Worm (Caenorhabditis elegans): Measurements from ENCODE around the gene bbs-5.

The bbs-5 gene

DNA sequence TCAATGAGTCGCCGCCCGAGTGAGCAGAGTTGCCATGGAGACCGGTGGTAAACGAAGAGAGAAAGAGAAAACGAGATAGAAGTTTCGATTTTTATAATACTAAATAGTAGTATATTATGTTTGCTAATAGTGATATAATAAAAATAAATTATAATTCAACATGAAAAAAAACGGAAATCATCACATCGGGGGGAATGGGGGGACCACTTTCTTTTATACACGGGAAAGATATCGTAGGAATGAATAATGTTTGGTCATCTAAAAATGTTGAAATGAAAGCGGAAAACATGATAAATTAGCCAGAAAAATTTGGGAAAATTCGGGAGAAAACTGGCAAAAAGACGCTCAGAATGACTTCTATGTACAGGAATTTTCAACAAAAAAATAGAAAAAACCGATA, at the start of gene bbs-5:
Gene bbs-5 (minus strand): TSS at position 101 of the 400 bp plus-strand sequence.
- TF ChIP-seq Y55F3AM.14 (GFP tag; optimal IDR thresholded peaks at IDR 0.05) (no peak), nhr-12 (tag; optimal IDR thresholded peaks at IDR 0.05) (no peak)

DNA sequence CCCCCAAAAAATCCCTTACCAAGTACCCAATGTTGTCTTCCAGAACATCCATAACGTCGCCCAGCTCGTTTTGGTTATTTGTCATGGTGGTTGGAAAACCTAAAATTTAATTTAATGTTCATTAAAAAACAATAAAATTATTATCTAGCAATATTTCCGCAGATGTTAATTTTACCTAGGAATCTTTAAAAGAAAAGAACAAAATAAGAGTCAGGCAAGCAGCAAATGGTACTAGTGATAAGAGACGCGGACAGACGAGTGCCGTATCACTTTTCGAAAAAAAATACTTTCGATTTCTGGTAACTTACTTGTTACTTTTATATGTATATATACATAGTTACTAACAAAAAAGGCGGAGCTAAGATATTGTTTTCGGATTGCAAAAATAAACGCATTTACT, 49.4 kb upstream of the bbs-5 start, which contains the start of gene T07A5.7:
Gene T07A5.7 (minus strand): TSS at position 101 of the 400 bp plus-strand sequence.
- TF ChIP-seq ztf-1 (GFP tag; conservative IDR thresholded peaks at IDR 0.05): no peak
- TF ChIP-seq gmeb-1 (tag; optimal IDR thresholded peaks at IDR 0.05): no peak
- no peak for TF ChIP-seq unc-55 (GFP tag; optimal IDR thresholded peaks at IDR 0.05)
- TF ChIP-seq fos-1 (tag; optimal IDR thresholded peaks at IDR 0.05): no peak
- TF ChIP-seq C34F6.9 (tag; optimal IDR thresholded peaks at IDR 0.05): no peak
- no peak for TF ChIP-seq skn-1 (tag; optimal IDR thresholded peaks at IDR 0.05)
- no peak for TF ChIP-seq mbf-1 (tag; optimal IDR thresholded peaks at IDR 0.05)
- no peak for TF ChIP-seq lin-11 (tag; optimal IDR thresholded peaks at IDR 0.05)
- no peak for TF ChIP-seq sem-4 (tag; optimal IDR thresholded peaks at IDR 0.05)
- no peak for TF ChIP-seq ztf-4 (tag; optimal IDR thresholded peaks at IDR 0.05)
- TF ChIP-seq lin-13 (GFP tag; optimal IDR thresholded peaks at IDR 0.05): no peak
- no peak for TF ChIP-seq egl-27 (tag; optimal IDR thresholded peaks at IDR 0.05)
- TF ChIP-seq nhr-6 (tag; optimal IDR thresholded peaks at IDR 0.05): no peak

DNA sequence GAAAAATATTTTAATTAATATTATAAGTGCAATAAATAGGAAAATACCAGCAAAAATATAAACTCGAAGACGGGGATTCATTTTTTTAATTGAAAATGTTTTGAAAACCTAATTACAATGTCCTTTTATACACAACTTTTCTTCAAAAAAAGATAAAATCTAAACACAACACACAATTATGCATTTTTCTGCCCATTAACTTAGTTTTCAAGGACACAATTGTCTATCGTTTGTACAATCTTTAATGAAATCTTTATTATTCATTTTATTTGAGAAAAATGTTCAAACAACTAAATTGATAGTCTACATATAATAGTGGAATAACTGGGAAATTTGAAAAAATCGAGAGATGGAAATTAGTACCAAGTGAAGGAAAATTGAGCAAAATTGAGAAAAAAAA, 44.5 kb upstream of the bbs-5 start, which contains the start of gene T07A5.1:
Gene T07A5.1 (minus strand): TSS at position 149 of the 400 bp plus-strand sequence.
- peak; percentile 90 for TF ChIP-seq ceh-16 (tag; optimal IDR thresholded peaks at IDR 0.05)
- no peak for TF ChIP-seq ceh-82 (tag; optimal IDR thresholded peaks at IDR 0.05)

DNA sequence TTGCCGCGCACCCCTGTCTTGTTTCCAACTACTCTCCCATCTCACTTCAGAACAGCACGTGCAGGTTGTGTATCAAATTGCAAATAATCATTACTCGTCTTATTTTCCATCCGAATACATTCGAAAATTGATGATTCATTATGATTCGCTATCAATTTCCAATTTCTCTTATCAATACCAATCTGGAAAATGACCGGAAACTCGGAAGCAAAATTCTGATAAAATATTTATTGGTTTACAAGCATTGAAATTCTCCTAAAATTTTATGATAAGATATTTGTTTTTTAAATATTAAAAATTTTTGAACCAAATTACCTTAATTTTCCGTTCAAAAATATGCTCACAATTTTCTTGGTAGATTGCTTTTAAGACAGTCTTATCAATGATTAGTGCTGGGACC, 43.7 kb upstream of the bbs-5 start:
- TF ChIP-seq nhr-11 (tag; optimal IDR thresholded peaks at IDR 0.05) (no peak), nhr-21 (tag; optimal IDR thresholded peaks at IDR 0.05) (no peak), egl-27 (tag; optimal IDR thresholded peaks at IDR 0.05) (no peak), unc-62 (GFP tag; optimal IDR thresholded peaks at IDR 0.05) (no peak), fos-1 (tag; optimal IDR thresholded peaks at IDR 0.05) (peak; percentile 94)

DNA sequence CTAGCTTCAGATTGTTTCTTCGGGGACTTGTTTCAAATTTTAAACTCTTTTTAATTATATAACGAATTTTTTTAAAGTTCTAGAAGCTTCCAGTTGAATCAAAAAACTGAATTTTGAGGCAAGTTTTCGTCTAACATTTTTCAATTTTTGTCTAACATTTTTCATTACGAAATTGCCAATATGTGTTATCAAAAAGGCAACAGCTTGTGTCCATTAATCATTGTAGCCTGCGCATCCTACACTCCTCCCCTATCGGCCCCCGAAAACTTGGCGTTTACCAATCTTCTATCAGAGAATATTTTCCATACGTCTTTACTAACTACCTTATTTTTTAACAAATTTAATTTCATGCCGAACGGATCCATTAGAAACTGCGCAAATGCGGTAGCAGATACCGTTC, 38.5 kb upstream of the bbs-5 start, which contains the start of gene vglu-3:
Gene vglu-3 (plus strand): TSS at position 301 of the 400 bp plus-strand sequence.
- TF ChIP-seq dmd-4 (tag; optimal IDR thresholded peaks at IDR 0.05) (no peak), elt-1 (tag; optimal IDR thresholded peaks at IDR 0.05) (no peak), nhr-21 (tag; optimal IDR thresholded peaks at IDR 0.05) (no peak), crh-2 (tag; optimal IDR thresholded peaks at IDR 0.05) (no peak), nhr-237 (tag; optimal IDR thresholded peaks at IDR 0.05) (no peak), nhr-11 (tag; optimal IDR thresholded peaks at IDR 0.05) (no peak), peb-1 (tag; optimal IDR thresholded peaks at IDR 0.05) (no peak), nhr-10 (tag; optimal IDR thresholded peaks at IDR 0.05) (no peak)

DNA sequence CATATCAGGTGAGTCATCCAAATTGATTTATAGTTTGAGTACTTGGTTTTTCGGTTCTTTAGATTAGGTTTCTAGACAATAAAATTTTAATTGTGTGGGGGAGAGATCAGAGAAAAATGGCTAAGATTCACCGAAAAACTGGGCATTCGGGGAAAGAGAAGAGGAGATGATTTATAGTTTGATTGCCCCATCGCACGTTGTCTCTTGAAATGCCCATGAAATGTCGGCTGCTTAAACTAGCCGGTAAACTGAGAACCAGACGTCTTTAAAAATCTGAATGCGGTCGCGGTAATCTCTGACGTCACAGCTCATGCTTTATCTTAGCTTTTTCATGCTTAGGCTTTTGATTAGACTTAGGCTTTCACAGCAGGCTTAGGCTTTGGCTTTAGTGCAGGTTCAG, 35.3 kb upstream of the bbs-5 start:
- peak; percentile 80 for TF ChIP-seq snpc-4 (tag; optimal IDR thresholded peaks at IDR 0.05)
- TF ChIP-seq ama-1 (optimal IDR thresholded peaks at IDR 0.05): no peak
- TF ChIP-seq nhr-11 (tag; optimal IDR thresholded peaks at IDR 0.05): no peak
- no peak for TF ChIP-seq lsy-2 (tag; optimal IDR thresholded peaks at IDR 0.05)
- TF ChIP-seq ztf-4 (tag; optimal IDR thresholded peaks at IDR 0.05): no peak

DNA sequence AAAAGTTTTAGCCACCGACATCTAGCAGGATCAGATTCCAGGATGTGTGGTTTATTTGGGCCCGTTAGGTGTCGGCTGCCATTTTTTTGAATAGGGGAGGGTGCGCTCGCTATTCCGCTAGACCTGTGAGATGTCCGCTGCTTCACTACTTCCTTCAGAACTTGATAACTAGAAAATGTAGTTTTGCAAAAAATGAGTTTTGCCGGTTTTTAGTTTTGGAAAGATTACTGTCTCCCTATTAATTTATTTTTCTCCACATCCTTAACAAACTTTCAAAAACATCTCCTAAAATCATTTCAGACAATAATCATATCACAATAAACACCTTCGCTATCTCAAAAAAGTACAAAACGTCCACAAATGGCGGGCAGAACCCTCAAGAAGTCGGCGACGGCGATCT, 33.3 kb upstream of the bbs-5 start, which contains the start of gene vglu-2:
Gene vglu-2 (plus strand): TSS at position 301 of the 400 bp plus-strand sequence.
- TF ChIP-seq aly-2 (tag; optimal IDR thresholded peaks at IDR 0.05) (no peak), peb-1 (tag; optimal IDR thresholded peaks at IDR 0.05) (no peak)

DNA sequence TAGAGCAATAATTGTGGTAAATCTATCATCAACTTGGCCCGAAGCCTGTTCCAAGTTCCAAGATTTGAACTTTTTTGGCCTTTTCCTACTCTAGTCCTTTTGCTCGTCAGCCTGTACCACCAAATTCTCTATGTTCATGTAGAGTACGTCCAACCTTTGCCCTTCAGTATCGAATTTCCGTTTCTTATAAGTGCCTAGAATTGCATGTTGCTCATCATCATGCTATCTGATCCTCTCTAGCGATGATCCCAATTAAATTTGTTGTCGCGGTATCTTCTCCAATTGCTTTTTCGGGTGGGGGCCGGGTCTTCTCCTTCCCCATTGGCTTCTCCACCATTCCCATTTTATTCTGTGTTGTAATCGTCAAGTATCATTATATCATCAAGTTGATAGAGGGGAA, 32.4 kb upstream of the bbs-5 start:
- no peak for TF ChIP-seq F13H6.1 (tag; optimal IDR thresholded peaks at IDR 0.05)
- TF ChIP-seq elt-1 (tag; optimal IDR thresholded peaks at IDR 0.05): no peak
- no peak for TF ChIP-seq nhr-23 (tag; optimal IDR thresholded peaks at IDR 0.05)
- TF ChIP-seq ztf-1 (GFP tag; conservative IDR thresholded peaks at IDR 0.05): no peak
- no peak for TF ChIP-seq nhr-21 (tag; optimal IDR thresholded peaks at IDR 0.05)
- no peak for TF ChIP-seq mdl-1 (tag; optimal IDR thresholded peaks at IDR 0.05)
- TF ChIP-seq snpc-4 (tag; optimal IDR thresholded peaks at IDR 0.05): no peak
- TF ChIP-seq lin-39 (tag; optimal IDR thresholded peaks at IDR 0.05): no peak
- no peak for TF ChIP-seq sma-9 (GFP tag; optimal IDR thresholded peaks at IDR 0.05)
- no peak for TF ChIP-seq sma-9 (tag; optimal IDR thresholded peaks at IDR 0.05)
